Worm (Caenorhabditis elegans): ENCODE results near the gene snfc-5.

The snfc-5 gene

ce11 chrIII:4449357-4449756, 44.8 kb downstream of the snfc-5 start:
- TF ChIP-seq zag-1 (tag; optimal IDR thresholded peaks at IDR 0.05) (no peak), elt-3 (tag; optimal IDR thresholded peaks at IDR 0.05) (no peak), nhr-90 (tag; optimal IDR thresholded peaks at IDR 0.05; ENCODE audit: poor library complexity) (no peak), ceh-82 (tag; optimal IDR thresholded peaks at IDR 0.05) (no peak), lin-14 (GFP tag; optimal IDR thresholded peaks at IDR 0.05) (no peak), fos-1 (tag; optimal IDR thresholded peaks at IDR 0.05) (no peak), egl-27 (tag; optimal IDR thresholded peaks at IDR 0.05) (no peak), ceh-88 (GFP tag; IDR thresholded peaks at IDR 0.05) (no peak), sup-37 (GFP tag; optimal IDR thresholded peaks at IDR 0.05) (no peak), unc-130 (tag; optimal IDR thresholded peaks at IDR 0.05) (no peak), sox-4 (tag; optimal IDR thresholded peaks at IDR 0.05) (no peak), isw-1 (GFP tag; IDR thresholded peaks at IDR 0.05) (no peak), lin-39 (tag; optimal IDR thresholded peaks at IDR 0.05) (no peak), nhr-85 (tag) (peak; percentile 60), snu-23 (GFP tag; optimal IDR thresholded peaks at IDR 0.05) (peak; percentile 13), rnt-1 (tag; optimal IDR thresholded peaks at IDR 0.05) (peak; percentile 30), efl-1 (optimal IDR thresholded peaks at IDR 0.05) (peak in 1 of 2 experiments; percentile 14), efl-1 (GFP tag; optimal IDR thresholded peaks at IDR 0.05 in 1 of 2) (no peak), ceh-63 (GFP tag; optimal IDR thresholded peaks at IDR 0.05) (no peak), C34B4.2 (tag; optimal IDR thresholded peaks at IDR 0.05) (no peak), C16A3.4 (tag; optimal IDR thresholded peaks at IDR 0.05) (no peak), hlh-4 (tag; optimal IDR thresholded peaks at IDR 0.05) (no peak), zip-4 (GFP tag; optimal IDR thresholded peaks at IDR 0.05) (no peak), nhr-47 (tag; optimal IDR thresholded peaks at IDR 0.05) (no peak), lin-35 (GFP tag; optimal IDR thresholded peaks at IDR 0.05) (peak in 1 of 2 experiments; percentile 34), hlh-17 (GFP tag; optimal IDR thresholded peaks at IDR 0.05; ENCODE audit: borderline replicate concordance) (no peak), unc-30 (tag; optimal IDR thresholded peaks at IDR 0.05) (no peak), lsy-2 (tag; optimal IDR thresholded peaks at IDR 0.05) (peak in 1 of 2 experiments; percentile 35), nhr-76 (tag; optimal IDR thresholded peaks at IDR 0.05) (no peak), dsc-1 (tag; optimal IDR thresholded peaks at IDR 0.05) (no peak), C04F5.9 (tag; optimal IDR thresholded peaks at IDR 0.05) (no peak)

- TF ChIP-seq lin-35 (GFP tag; optimal IDR thresholded peaks at IDR 0.05) (peak in 1 of 2 experiments; percentile 27), efl-1 (optimal IDR thresholded peaks at IDR 0.05) (no peak), efl-1 (GFP tag; optimal IDR thresholded peaks at IDR 0.05 in 1 of 2) (peak in 1 of 2 experiments; percentile 63), lir-3 (tag; optimal IDR thresholded peaks at IDR 0.05; ENCODE audit: poor library complexity) (no peak), nhr-90 (tag; optimal IDR thresholded peaks at IDR 0.05; ENCODE audit: poor library complexity) (no peak), rnt-1 (tag; optimal IDR thresholded peaks at IDR 0.05) (no peak), xbp-1 (tag; optimal IDR thresholded peaks at IDR 0.05) (no peak), sptf-1 (tag; optimal IDR thresholded peaks at IDR 0.05) (no peak), unc-86 (tag; optimal IDR thresholded peaks at IDR 0.05) (no peak), mdl-1 (tag; optimal IDR thresholded peaks at IDR 0.05) (no peak), mab-9 (GFP tag; IDR thresholded peaks at IDR 0.05) (no peak), fkh-10 (GFP tag; optimal IDR thresholded peaks at IDR 0.05) (no peak), elt-2 (tag; optimal IDR thresholded peaks at IDR 0.05) (peak; percentile 14), fkh-4 (tag; optimal IDR thresholded peaks at IDR 0.05; ENCODE audit: borderline replicate concordance) (no peak)
These were observed 45.5 kb downstream of the snfc-5 start, which contains the start of gene ceh-43 for ce11 chrIII:4449893-4450579. ceh-43 (minus strand) TSS chrIII:4449943.

Data from whole organism, L1 larva.